Fruit fly (Drosophila melanogaster) whole organism, embryonic: Measurements from ENCODE around the gene Ppm1.
A peak's percentile ranks its signal among the peaks of the same experiment; 100 is the strongest.

ENCODE experiments used
- Ada2b ChIP-seq: fragments of 200-800 bp; sonication (Bioruptor generic); IDR thresholded peaks from 2 replicates; pipeline ENCODE4 v1.3.6; 2022; ENCODE audit warnings: missing biosample characterization, missing genetic modification characterization
- CG10147 ChIP-seq: fragments of 200-800 bp; sonication (Bioruptor generic); optimal IDR thresholded peaks from 2 replicates; lab custom pipeline; 2019; ENCODE audit warnings: missing biosample characterization, mild to moderate bottlenecking, missing genetic modification characterization, moderate library complexity
- CG11504 ChIP-seq: fragments of 200-800 bp; sonication (Bioruptor generic); optimal IDR thresholded peaks from 3 replicates; lab custom pipeline; 2019; ENCODE audit warnings: missing biosample characterization, mild to moderate bottlenecking, missing genetic modification characterization, moderate library complexity
- CG12219 ChIP-seq: fragments of 200-800 bp; sonication (Bioruptor generic); optimal IDR thresholded peaks from 3 replicates; lab custom pipeline; 2018; ENCODE audit warnings: missing biosample characterization, mild to moderate bottlenecking, missing genetic modification characterization
- CG1233 ChIP-seq: fragments of 200-800 bp; sonication (Bioruptor generic); optimal IDR thresholded peaks from 4 replicates; lab custom pipeline; 2018; ENCODE audit warnings: missing biosample characterization, mild to moderate bottlenecking, missing genetic modification characterization
- CG12942 ChIP-seq: fragments of 200-800 bp; sonication (Bioruptor generic); optimal IDR thresholded peaks from 3 replicates; lab custom pipeline; 2016; ENCODE audit warnings: missing biosample characterization, missing genetic modification characterization
- CG13624 ChIP-seq: fragments of 200-800 bp; sonication (Bioruptor generic); optimal IDR thresholded peaks from 2 replicates; lab custom pipeline; 2016; ENCODE audit warnings: missing biosample characterization, missing genetic modification characterization
- CG17385 ChIP-seq: fragments of 200-800 bp; sonication (Bioruptor generic); optimal IDR thresholded peaks from 3 replicates; lab custom pipeline; 2018; ENCODE audit warnings: missing biosample characterization, mild to moderate bottlenecking, missing genetic modification characterization
- CG17802 ChIP-seq: fragments of 200-800 bp; sonication (Bioruptor generic); optimal IDR thresholded peaks from 2 replicates; lab custom pipeline; 2018; ENCODE audit warnings: missing biosample characterization, mild to moderate bottlenecking, missing genetic modification characterization, moderate library complexity
- CG17912 ChIP-seq: fragments of 200-800 bp; sonication (Bioruptor generic); optimal IDR thresholded peaks from 2 replicates; lab custom pipeline; 2018; ENCODE audit warnings: missing biosample characterization, mild to moderate bottlenecking, missing genetic modification characterization
- CG2199 ChIP-seq: fragments of 200-800 bp; sonication (Bioruptor generic); IDR thresholded peaks from 3 replicates; pipeline ENCODE4 v1.3.6; 2022; ENCODE audit warnings: missing biosample characterization, missing genetic modification characterization
- CG30403 ChIP-seq: fragments of 200-800 bp; sonication (Bioruptor generic); optimal IDR thresholded peaks from 3 replicates; lab custom pipeline; 2016; ENCODE audit warnings: missing biosample characterization, missing genetic modification characterization
- CG32772 ChIP-seq: fragments of 200-800 bp; sonication (Bioruptor generic); IDR thresholded peaks from 2 replicates; pipeline ENCODE4 v1.3.6; 2022; ENCODE audit warnings: missing biosample characterization, missing genetic modification characterization
- CG4360 ChIP-seq: fragments of 200-800 bp; sonication (Bioruptor generic); IDR thresholded peaks from 2 replicates; pipeline ENCODE4 v1.3.6; 2022; ENCODE audit warnings: missing biosample characterization, missing genetic modification characterization
- CG4617 ChIP-seq: fragments of 200-800 bp; sonication (Bioruptor generic); optimal IDR thresholded peaks from 3 replicates; lab custom pipeline; 2016; ENCODE audit warnings: missing biosample characterization, missing genetic modification characterization, borderline replicate concordance
- CG6854 ChIP-seq: fragments of 200-800 bp; sonication (Bioruptor generic); optimal IDR thresholded peaks from 3 replicates; lab custom pipeline; 2017; ENCODE audit warnings: missing biosample characterization, mild to moderate bottlenecking, missing genetic modification characterization
- Dll ChIP-seq: fragments of 200-800 bp; sonication (Bioruptor generic); IDR thresholded peaks from 4 replicates; pipeline ENCODE4 v1.3.6; 2022; ENCODE audit warnings: missing biosample characterization, missing genetic modification characterization; ENCODE audit not compliant: partially characterized antibody
- Drgx ChIP-seq: fragments of 200-800 bp; sonication (Bioruptor generic); IDR thresholded peaks from 2 replicates; pipeline ENCODE4 v1.3.6; 2022; ENCODE audit warnings: missing biosample characterization, missing genetic modification characterization
- HLH54F ChIP-seq: fragments of 200-800 bp; sonication (Bioruptor generic); optimal IDR thresholded peaks from 3 replicates; lab custom pipeline; 2016; ENCODE audit warnings: missing biosample characterization, missing genetic modification characterization
- Jarid2 ChIP-seq: fragments of 200-800 bp; sonication (Bioruptor generic); optimal IDR thresholded peaks from 3 replicates; lab custom pipeline; 2017; ENCODE audit warnings: mild to moderate bottlenecking, missing biosample characterization, missing genetic modification reagents, missing genetic modification characterization
- Neu2 ChIP-seq: fragments of 200-800 bp; sonication (Bioruptor generic); optimal IDR thresholded peaks from 3 replicates; lab custom pipeline; 2016; ENCODE audit warnings: missing biosample characterization, missing genetic modification characterization, borderline replicate concordance
- NfI ChIP-seq: fragments of 200-800 bp; sonication (Bioruptor generic); optimal IDR thresholded peaks from 3 replicates; lab custom pipeline; 2018; ENCODE audit warnings: missing biosample characterization, mild to moderate bottlenecking, missing genetic modification characterization, moderate library complexity
- Scr ChIP-seq: fragments of 200-800 bp; sonication (Bioruptor generic); IDR thresholded peaks from 2 replicates; pipeline ENCODE4 v1.3.6; 2022; ENCODE audit warnings: missing biosample characterization, missing genetic modification characterization; ENCODE audit not compliant: partially characterized antibody
- Sox100B ChIP-seq: fragments of 200-800 bp; sonication (Bioruptor generic); optimal IDR thresholded peaks from 3 replicates; lab custom pipeline; 2018; ENCODE audit warnings: missing biosample characterization, mild to moderate bottlenecking, missing genetic modification characterization
- Usf ChIP-seq: fragments of 200-800 bp; sonication (Bioruptor generic); optimal IDR thresholded peaks from 2 replicates; lab custom pipeline; 2017; ENCODE audit warnings: missing genotype, missing biosample characterization, missing genetic modification characterization
- Vsx1 ChIP-seq: fragments of 200-800 bp; sonication (Bioruptor generic); optimal IDR thresholded peaks from 2 replicates; lab custom pipeline; 2017; ENCODE audit warnings: missing biosample characterization, mild to moderate bottlenecking, missing genetic modification characterization, missing genetic modification reagents
- abd-A ChIP-seq: fragments of 200-800 bp; sonication (Bioruptor generic); optimal IDR thresholded peaks from 3 replicates; lab custom pipeline; 2019; ENCODE audit warnings: missing biosample characterization, mild to moderate bottlenecking, missing genetic modification characterization, moderate library complexity
- ase ChIP-seq: fragments of 200-800 bp; sonication (Bioruptor generic); IDR thresholded peaks from 3 replicates; pipeline ENCODE4 v1.3.6; 2022; ENCODE audit warnings: missing biosample characterization, missing genetic modification characterization
- cad ChIP-seq: fragments of >200 bp; optimal IDR thresholded peaks from 2 replicates; lab custom pipeline; 2017; ENCODE audit warnings: missing biosample characterization, missing genetic modification characterization
- cg ChIP-seq: fragments of 200-800 bp; sonication (Bioruptor generic); optimal IDR thresholded peaks from 3 replicates; lab custom pipeline; 2019; ENCODE audit warnings: missing biosample characterization, mild to moderate bottlenecking, missing genetic modification characterization, moderate library complexity
- chinmo ChIP-seq: fragments of 200-800 bp; sonication (Bioruptor generic); IDR thresholded peaks from 4 replicates; pipeline ENCODE4 v1.3.6; 2022; ENCODE audit warnings: missing biosample characterization, missing genetic modification characterization; ENCODE audit not compliant: partially characterized antibody
- chm ChIP-seq: fragments of 200-800 bp; sonication (Bioruptor generic); IDR thresholded peaks from 2 replicates; pipeline ENCODE4 v1.3.6; 2022; ENCODE audit warnings: missing biosample characterization, missing genetic modification characterization
- crol ChIP-seq: fragments of 200-800 bp; sonication (Bioruptor generic); IDR thresholded peaks from 2 replicates; pipeline ENCODE4 v1.3.6; 2022; ENCODE audit warnings: missing biosample characterization, missing genetic modification characterization
- disco-r ChIP-seq: fragments of 200-800 bp; sonication (Bioruptor generic); optimal IDR thresholded peaks from 2 replicates; lab custom pipeline; 2016; ENCODE audit warnings: missing biosample characterization, missing genetic modification characterization
- grau ChIP-seq: fragments of 200-800 bp; optimal IDR thresholded peaks from 3 replicates; lab custom pipeline; 2019; ENCODE audit warnings: missing biosample characterization, mild to moderate bottlenecking, missing genetic modification characterization, moderate library complexity
- lbe ChIP-seq: fragments of 200-800 bp; sonication (Bioruptor generic); optimal IDR thresholded peaks from 2 replicates; lab custom pipeline; 2016; ENCODE audit warnings: missing biosample characterization, mild to moderate bottlenecking, missing genetic modification characterization
- nerfin-2 ChIP-seq: fragments of 200-800 bp; sonication (Bioruptor generic); IDR thresholded peaks from 2 replicates; pipeline ENCODE4 v1.3.6; 2022; ENCODE audit warnings: missing biosample characterization, missing genetic modification characterization; ENCODE audit not compliant: partially characterized antibody
- pho ChIP-seq: fragments of 200-800 bp; sonication (Bioruptor generic); optimal IDR thresholded peaks from 2 replicates; lab custom pipeline; 2016; ENCODE audit warnings: missing biosample characterization, missing genetic modification characterization
- psq ChIP-seq: fragments of 200-800 bp; sonication (Bioruptor generic); optimal IDR thresholded peaks from 2 replicates; lab custom pipeline; 2017; ENCODE audit warnings: missing biosample characterization, missing genetic modification characterization
- ro ChIP-seq: fragments of 200-800 bp; sonication (Bioruptor generic); IDR thresholded peaks from 2 replicates; pipeline ENCODE4 v1.3.6; 2022; ENCODE audit warnings: missing biosample characterization, missing genetic modification characterization
- run ChIP-seq: fragments of 200-800 bp; sonication (Bioruptor generic); optimal IDR thresholded peaks from 3 replicates; lab custom pipeline; 2018; ENCODE audit warnings: missing biosample characterization, mild to moderate bottlenecking, missing genetic modification characterization
- scrt ChIP-seq: fragments of 200-800 bp; sonication (Bioruptor generic); optimal IDR thresholded peaks from 2 replicates; lab custom pipeline; 2018; ENCODE audit warnings: missing biosample characterization, mild to moderate bottlenecking, missing genetic modification characterization, moderate library complexity
- sens ChIP-seq: fragments of 200-800 bp; sonication (Bioruptor generic); peaks from one replicate; lab custom pipeline; 2016; ENCODE audit warnings: missing biosample characterization, missing genetic modification characterization
- sima ChIP-seq: fragments of 200-800 bp; sonication (Bioruptor generic); optimal IDR thresholded peaks from 2 replicates; lab custom pipeline; 2016; ENCODE audit warnings: missing biosample characterization, missing genetic modification characterization
- tap ChIP-seq: fragments of 200-800 bp; optimal IDR thresholded peaks from 3 replicates; lab custom pipeline; 2019; ENCODE audit warnings: missing biosample characterization, mild to moderate bottlenecking, missing genetic modification characterization, moderate library complexity
- twi ChIP-seq: fragments of 200-800 bp; optimal IDR thresholded peaks from 2 replicates; lab custom pipeline; 2019; ENCODE audit warnings: missing biosample characterization, mild to moderate bottlenecking, missing genetic modification characterization, moderate library complexity
- unpg ChIP-seq: fragments of 200-800 bp; sonication (Bioruptor generic); optimal IDR thresholded peaks from 3 replicates; lab custom pipeline; 2018; ENCODE audit warnings: missing biosample characterization, mild to moderate bottlenecking, missing genetic modification characterization, moderate library complexity

Ppm1 gene

dm6 chr3L:563002-563627 is 18.0 kb upstream of the Ppm1 start (continued):
- TF ChIP-seq CG13624 (GFP tag; lab: Kevin White, UChicago) (peak; percentile 63), ro (GFP tag; lab: Robert Waterston, UW) (no peak), ase (GFP tag; lab: Robert Waterston, UW) (0 out of 3 replicates have a peak, but pooled peaks have one; percentile 33), HLH54F (GFP tag; lab: Kevin White, UChicago) (no peak), CG12219 (GFP tag; lab: Kevin White, UChicago) (peak; percentile 64), pho (GFP tag; lab: Kevin White, UChicago) (no peak), tap (tag; lab: Kevin White, UChicago) (peak; percentile 58), nerfin-2 (GFP tag; lab: Robert Waterston, UW) (no peak), grau (peak; percentile 59)
- TF ChIP-seq, all 482 proteins: peak for 268

dm6 chr3L:563951-564350 is 17.2 kb upstream of the Ppm1 start:
- TF ChIP-seq chm (GFP tag; lab: Robert Waterston, UW) (no peak), sens (peak; percentile 34), Drgx (GFP tag; lab: Robert Waterston, UW) (peak; percentile 29; the same call in 1 of the 2 replicates)
- TF ChIP-seq, all 482 proteins: peak for 2

dm6 chr3L:565561-565960 is 15.6 kb upstream of the Ppm1 start:
- TF ChIP-seq CG30403 (GFP tag; lab: Kevin White, UChicago) (no peak), unpg (no peak), chinmo (GFP tag; lab: Robert Waterston, UW) (0 out of 4 replicates have a peak, but pooled peaks have one; percentile 4), Scr (GFP tag; lab: Robert Waterston, UW) (no peak), Jarid2 (no peak), crol (GFP tag; lab: Robert Waterston, UW) (peak; percentile 68), Usf (GFP tag; lab: Kevin White, UChicago) (no peak), CG11504 (tag; lab: Kevin White, UChicago) (peak; percentile 69), CG1233 (GFP tag; lab: Kevin White, UChicago) (no peak), cad (GFP tag; lab: Kevin White, UChicago) (no peak), disco-r (GFP tag; lab: Kevin White, UChicago) (no peak), psq (GFP tag; lab: Kevin White, UChicago) (no peak), CG17912 (GFP tag; lab: Kevin White, UChicago) (no peak), CG12942 (GFP tag; lab: Kevin White, UChicago) (no peak), abd-A (tag; lab: Kevin White, UChicago) (no peak), twi (tag; lab: Kevin White, UChicago) (no peak), CG4617 (GFP tag; lab: Kevin White, UChicago) (no peak), CG17802 (tag; lab: Kevin White, UChicago) (no peak), CG10147 (GFP tag; lab: Kevin White, UChicago) (no peak), CG17385 (no peak), run (tag; lab: Kevin White, UChicago) (no peak), Dll (GFP tag; lab: Robert Waterston, UW) (no peak), Sox100B (GFP tag; lab: Kevin White, UChicago) (no peak), scrt (GFP tag; lab: Kevin White, UChicago) (no peak), Ada2b (GFP tag; lab: Robert Waterston, UW) (no peak), CG4360 (GFP tag; lab: Robert Waterston, UW) (peak; percentile 50; the same call in 1 of the 2 replicates), lbe (GFP tag; lab: Kevin White, UChicago) (no peak), CG2199 (GFP tag; lab: Robert Waterston, UW) (no peak), CG32772 (GFP tag; lab: Robert Waterston, UW) (no peak), NfI (GFP tag; lab: Kevin White, UChicago) (no peak), cg (GFP tag; lab: Kevin White, UChicago) (no peak), Vsx1 (no peak), sima (no peak), CG6854 (GFP tag; lab: Kevin White, UChicago) (no peak), Neu2 (GFP tag; lab: Kevin White, UChicago) (no peak)
